Worm (Caenorhabditis elegans) whole organism, L1 larva: ENCODE data around the gene T01D1.5.
A peak's percentile ranks its signal among the peaks of the same experiment; 100 is the strongest.

Experiments used
- F16B12.6 ChIP-seq: fragments of 150-350 bp; optimal IDR thresholded peaks from 2 replicates; lab custom pipeline; 2014; ENCODE audit warnings: missing biosample characterization, missing genetic modification characterization
- aly-2 ChIP-seq: fragments of 150-350 bp; optimal IDR thresholded peaks from 2 replicates; lab custom pipeline; 2014; ENCODE audit warnings: missing biosample characterization, missing genetic modification characterization
- ces-1 ChIP-seq: fragments of 150-350 bp; optimal IDR thresholded peaks from 2 replicates; lab custom pipeline; 2014; ENCODE audit warnings: missing biosample characterization, missing genetic modification reagents, missing genetic modification characterization
- fkh-10 ChIP-seq: sonication (generic microtip); optimal IDR thresholded peaks from 2 replicates; lab custom pipeline; 2017; ENCODE audit warnings: missing biosample characterization, missing genetic modification reagents, missing genetic modification characterization
- lin-15B ChIP-seq: fragments of 150-350 bp; sonication (generic microtip); optimal IDR thresholded peaks from 3 replicates; lab custom pipeline; 2014; ENCODE audit warnings: missing biosample characterization, missing genetic modification characterization
- mep-1 ChIP-seq: fragments of 150-350 bp; optimal IDR thresholded peaks from 2 replicates; lab custom pipeline; 2014; ENCODE audit warnings: missing biosample characterization, missing genetic modification characterization
- nhr-85 ChIP-seq: sonication (generic microtip); peaks from one replicate; lab custom pipeline; 2016; ENCODE audit warnings: missing genetic modification characterization, inconsistent platforms, missing compliant biosample characterization
- skn-1 ChIP-seq: fragments of 150-350 bp; optimal IDR thresholded peaks from 2 replicates; lab custom pipeline; 2014; ENCODE audit warnings: missing biosample characterization, missing genetic modification characterization
- snpc-4 ChIP-seq: fragments of 150-350 bp; optimal IDR thresholded peaks from 2 replicates; lab custom pipeline; 2014; ENCODE audit warnings: missing biosample characterization, missing genetic modification characterization
- ztf-11 ChIP-seq, 2 experiments: sonication (generic microtip); optimal IDR thresholded peaks; 2 replicates each; lab custom pipeline; 2016 to 2017; ENCODE audit warnings: missing genetic modification characterization in 2 of 2, missing biosample characterization in 1 of 2, missing compliant biosample characterization in 1 of 2

DNA sequence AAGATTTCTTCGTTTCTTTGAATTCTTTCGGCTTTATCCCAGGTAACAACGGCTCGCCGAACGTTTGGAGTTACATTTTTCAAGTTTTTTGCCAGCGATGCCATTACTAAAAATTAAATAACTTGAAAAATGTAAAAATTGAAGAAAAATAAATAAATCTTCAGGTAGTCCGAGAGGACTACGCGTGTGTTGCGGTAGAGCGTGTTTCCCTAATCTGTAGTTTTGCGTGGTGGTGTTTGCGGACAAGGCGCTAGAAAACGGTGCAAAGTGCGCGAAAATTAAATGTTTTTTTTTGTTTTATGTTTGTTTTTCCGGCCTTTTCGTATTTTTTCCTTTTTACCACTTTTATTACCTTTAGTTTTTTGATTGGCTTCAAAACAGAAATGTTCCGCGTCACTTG, 33.0 kb downstream of the T01D1.5 start, which contains the start of gene mrpl-28:
- no peak for TF ChIP-seq ces-1 (GFP tag; lab: Kevin White, UChicago)
- TF ChIP-seq mep-1 = peak; percentile 97
- peak; percentile 63 for TF ChIP-seq fkh-10 (GFP tag; lab: Kevin White, UChicago)
- TF ChIP-seq aly-2 (tag; lab: Kevin White, UChicago) = peak; percentile 92
- TF ChIP-seq snpc-4 (tag; lab: Kevin White, UChicago) = peak; percentile 79
- TF ChIP-seq F16B12.6 = peak; percentile 100
- TF ChIP-seq lin-15B = peak; percentile 97
- peak; percentile 90 for TF ChIP-seq skn-1 (tag; lab: Kevin White, UChicago)
- peak; percentile 98 for TF ChIP-seq nhr-85 (tag; lab: Kevin White, UChicago)
- peak; percentile 19 to 91 for TF ChIP-seq ztf-11 (tag; optimal IDR thresholded peaks at IDR 0.05; lab: Kevin White, UChicago)
